Worm (Caenorhabditis elegans): ENCODE data around the gene F10E9.4.

The F10E9.4 gene

DNA sequence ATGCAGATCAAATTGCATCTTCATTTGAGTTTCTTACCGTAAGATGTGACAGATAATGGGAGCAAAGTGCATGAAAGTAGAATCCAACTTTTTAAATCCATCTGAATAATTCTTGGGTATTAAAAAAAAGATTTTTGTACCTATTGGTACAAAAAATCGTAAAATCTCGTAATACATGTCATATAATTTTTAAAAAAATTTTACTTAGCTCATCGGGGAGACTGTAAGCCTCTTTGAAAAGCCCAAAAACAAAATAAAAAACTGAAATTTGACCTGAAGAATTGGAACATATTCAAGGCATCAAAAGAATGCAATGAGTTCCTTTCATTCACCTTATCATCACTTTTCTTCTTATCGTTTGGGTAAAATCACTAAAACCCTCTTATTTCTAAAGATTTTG lies 32.5 kb upstream of the F10E9.4 start, which contains the start of gene clec-160:
TSS of gene clec-160 (minus strand) at position 101 of the 400 bp plus-strand sequence.
- TF ChIP-seq nhr-47 (tag; optimal IDR thresholded peaks at IDR 0.05) = no peak
- no peak for TF ChIP-seq aly-2 (tag; optimal IDR thresholded peaks at IDR 0.05)
- TF ChIP-seq nhr-85 (tag) = no peak
- TF ChIP-seq nhr-11 (tag; optimal IDR thresholded peaks at IDR 0.05) = no peak
- TF ChIP-seq tbx-2 (tag; optimal IDR thresholded peaks at IDR 0.05) = no peak
- TF ChIP-seq lin-13 (GFP tag; optimal IDR thresholded peaks at IDR 0.05) = no peak
- no peak for TF ChIP-seq lin-14 (GFP tag; optimal IDR thresholded peaks at IDR 0.05)
- no peak for TF ChIP-seq mep-1 (tag; optimal IDR thresholded peaks at IDR 0.05)
- TF ChIP-seq nhr-90 (tag; optimal IDR thresholded peaks at IDR 0.05; ENCODE audit: poor library complexity) = no peak
- no peak for TF ChIP-seq nhr-19 (GFP tag; conservative IDR thresholded peaks at IDR 0.05)
- no peak for TF ChIP-seq unc-130 (tag; optimal IDR thresholded peaks at IDR 0.05)

DNA sequence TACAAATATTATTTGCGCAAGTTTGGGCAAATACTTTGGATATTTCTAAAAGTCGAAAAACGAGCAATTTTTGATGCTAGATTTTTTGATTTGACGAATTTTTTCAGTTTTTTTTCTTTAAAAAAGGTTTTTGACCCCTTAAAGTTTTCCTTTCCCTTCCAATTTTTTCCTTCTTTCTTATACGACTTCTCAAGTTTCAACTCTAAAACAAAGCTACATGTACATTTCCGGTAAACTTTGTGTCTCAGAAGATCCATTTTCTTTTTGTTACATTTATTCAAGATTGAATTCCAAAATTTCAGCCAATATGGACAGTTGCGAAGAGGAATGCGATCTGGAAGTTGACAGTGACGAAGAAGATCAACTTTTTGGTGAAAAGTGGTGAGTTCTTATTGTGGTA lies 29.5 kb upstream of the F10E9.4 start, which contains the start of gene mig-10:
TSS of gene mig-10 (plus strand) at position 301 of the 400 bp plus-strand sequence.
- TF ChIP-seq efl-3 (GFP tag; optimal IDR thresholded peaks at IDR 0.05) (no peak), aly-2 (tag; optimal IDR thresholded peaks at IDR 0.05) (no peak), zip-4 (GFP tag; optimal IDR thresholded peaks at IDR 0.05) (no peak)

DNA sequence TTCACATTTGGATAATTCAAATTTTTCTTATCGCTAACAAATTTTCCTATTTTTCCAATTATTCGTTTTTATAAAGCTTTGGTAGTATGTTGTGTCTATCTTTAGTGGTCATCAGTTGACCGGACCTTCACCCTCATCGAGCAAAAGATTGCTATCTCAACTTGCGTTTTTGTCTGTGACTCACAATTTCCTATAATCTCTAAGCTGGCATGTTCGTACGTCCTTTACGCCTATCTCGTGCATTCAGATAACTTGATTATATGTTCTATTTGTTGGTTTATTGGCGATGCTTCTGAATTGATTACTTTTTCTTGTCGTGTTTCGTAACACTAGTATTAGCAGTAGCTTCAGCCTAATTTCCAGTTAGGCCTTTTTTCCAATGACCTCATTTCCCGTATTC lies 28.8 kb upstream of the F10E9.4 start:
- TF ChIP-seq mdl-1 (tag; optimal IDR thresholded peaks at IDR 0.05) (no peak), ets-5 (GFP tag; IDR thresholded peaks at IDR 0.05) (no peak), fkh-4 (tag; optimal IDR thresholded peaks at IDR 0.05; ENCODE audit: borderline replicate concordance) (no peak), irx-1 (tag; optimal IDR thresholded peaks at IDR 0.05) (no peak), efl-3 (GFP tag; optimal IDR thresholded peaks at IDR 0.05) (no peak), mef-2 (tag; optimal IDR thresholded peaks at IDR 0.05) (no peak), elt-3 (tag; optimal IDR thresholded peaks at IDR 0.05) (no peak), dsc-1 (tag; optimal IDR thresholded peaks at IDR 0.05) (no peak), lin-15B (tag; optimal IDR thresholded peaks at IDR 0.05) (no peak), C34B4.2 (tag; optimal IDR thresholded peaks at IDR 0.05) (no peak)

DNA sequence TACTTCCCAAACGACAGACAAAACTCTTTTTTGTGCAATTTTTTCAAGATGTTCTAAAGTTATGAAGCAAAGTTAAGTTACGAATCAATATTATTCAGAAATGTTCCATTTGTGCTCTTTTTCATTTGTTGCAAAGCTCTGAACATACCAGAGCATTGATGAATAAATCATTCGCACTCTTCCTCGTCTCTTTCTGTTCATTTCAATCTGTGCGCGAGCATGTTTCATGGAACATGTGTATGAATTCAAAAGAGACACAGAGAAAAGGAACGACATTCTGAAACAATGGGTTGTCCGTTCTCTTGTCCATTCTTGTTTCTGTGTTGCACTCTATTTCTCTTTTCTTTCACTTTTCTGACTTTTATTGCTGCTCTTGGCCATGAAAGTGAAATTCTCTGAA lies 28.0 kb upstream of the F10E9.4 start:
- TF ChIP-seq unc-86 (tag; optimal IDR thresholded peaks at IDR 0.05) (no peak), F16B12.6 (tag; optimal IDR thresholded peaks at IDR 0.05) (no peak), sox-4 (tag; optimal IDR thresholded peaks at IDR 0.05) (no peak), fkh-10 (GFP tag; optimal IDR thresholded peaks at IDR 0.05) (no peak), pag-3 (tag; optimal IDR thresholded peaks at IDR 0.05; ENCODE audit: borderline replicate concordance, insufficient read depth) (no peak), skn-1 (tag; optimal IDR thresholded peaks at IDR 0.05) (no peak), elt-2 (tag; optimal IDR thresholded peaks at IDR 0.05) (no peak), sptf-1 (tag; optimal IDR thresholded peaks at IDR 0.05) (no peak), mef-2 (tag; optimal IDR thresholded peaks at IDR 0.05) (no peak), tlp-1 (tag; optimal IDR thresholded peaks at IDR 0.05) (no peak), alr-1 (tag; optimal IDR thresholded peaks at IDR 0.05; ENCODE audit: borderline replicate concordance) (no peak), grh-1 (GFP tag; IDR thresholded peaks at IDR 0.05) (no peak), ztf-4 (tag; optimal IDR thresholded peaks at IDR 0.05) (no peak), ceh-82 (tag; optimal IDR thresholded peaks at IDR 0.05) (no peak), ceh-8 (GFP tag; optimal IDR thresholded peaks at IDR 0.05) (no peak), lin-15B (tag; optimal IDR thresholded peaks at IDR 0.05) (no peak)

DNA sequence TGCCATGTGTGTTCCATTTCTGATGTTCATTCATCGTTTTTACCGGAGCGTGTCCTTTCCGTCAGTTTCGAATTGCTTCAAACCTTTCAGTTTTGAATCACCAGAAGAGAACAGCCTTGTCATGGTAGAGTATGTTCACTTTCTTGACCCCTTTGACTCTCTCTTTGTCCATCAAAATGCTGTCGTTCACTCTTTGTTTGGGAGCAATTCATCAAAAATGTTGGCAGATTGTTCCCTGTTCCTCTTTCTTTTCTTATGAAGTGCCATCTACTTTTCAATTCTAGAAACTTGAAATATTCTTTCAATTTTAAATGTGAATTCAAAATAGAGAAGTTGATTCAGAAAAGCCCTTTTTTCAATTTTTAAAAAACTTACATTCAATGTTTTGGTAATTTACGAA lies 27.0 kb upstream of the F10E9.4 start:
- TF ChIP-seq swsn-7 (tag; optimal IDR thresholded peaks at IDR 0.05) (no peak), nhr-90 (tag; optimal IDR thresholded peaks at IDR 0.05; ENCODE audit: poor library complexity) (no peak), ceh-8 (GFP tag; optimal IDR thresholded peaks at IDR 0.05) (no peak), nhr-71 (tag; optimal IDR thresholded peaks at IDR 0.05) (no peak)
